Fruit fly (Drosophila melanogaster): ENCODE results near the gene nub.

The nub gene

dm6 chr2L:12587325-12587724 lies at the start of gene nub:
TSS of gene nub (plus strand) at chr2L:12587625.
- TF ChIP-seq noc (tag; optimal IDR thresholded peaks at IDR 0.05) = no peak

DNA sequence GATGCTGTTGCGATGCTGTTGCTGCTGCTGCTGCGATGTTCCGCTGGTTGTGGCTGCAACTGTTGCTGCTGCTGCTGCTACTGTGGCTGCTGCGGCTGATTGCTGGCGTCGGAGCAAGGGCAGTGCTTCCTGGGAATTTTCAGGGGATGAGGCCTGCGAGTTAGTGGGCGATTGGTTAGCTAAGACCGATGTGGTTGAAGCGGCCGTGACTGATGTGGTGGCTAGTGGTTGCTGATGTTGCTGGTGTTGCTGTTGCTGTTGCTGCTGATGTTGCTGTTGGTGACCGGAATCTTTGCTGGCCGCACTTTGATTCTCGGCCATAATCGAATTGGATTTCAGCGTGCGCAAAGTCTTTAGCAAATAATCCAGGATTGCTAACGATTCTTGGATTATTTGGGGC lies 48.1 kb upstream of the nub start:
- no peak for TF ChIP-seq noc (tag; optimal IDR thresholded peaks at IDR 0.05)

- no peak for TF ChIP-seq noc (tag; optimal IDR thresholded peaks at IDR 0.05)
Observed at dm6 chr2L:12540246-12540645, 47.2 kb upstream of the nub start.

- peak; percentile 99 for TF ChIP-seq noc (tag; optimal IDR thresholded peaks at IDR 0.05)
Observed at dm6 chr2L:12542018-12542417, 45.4 kb upstream of the nub start.

DNA sequence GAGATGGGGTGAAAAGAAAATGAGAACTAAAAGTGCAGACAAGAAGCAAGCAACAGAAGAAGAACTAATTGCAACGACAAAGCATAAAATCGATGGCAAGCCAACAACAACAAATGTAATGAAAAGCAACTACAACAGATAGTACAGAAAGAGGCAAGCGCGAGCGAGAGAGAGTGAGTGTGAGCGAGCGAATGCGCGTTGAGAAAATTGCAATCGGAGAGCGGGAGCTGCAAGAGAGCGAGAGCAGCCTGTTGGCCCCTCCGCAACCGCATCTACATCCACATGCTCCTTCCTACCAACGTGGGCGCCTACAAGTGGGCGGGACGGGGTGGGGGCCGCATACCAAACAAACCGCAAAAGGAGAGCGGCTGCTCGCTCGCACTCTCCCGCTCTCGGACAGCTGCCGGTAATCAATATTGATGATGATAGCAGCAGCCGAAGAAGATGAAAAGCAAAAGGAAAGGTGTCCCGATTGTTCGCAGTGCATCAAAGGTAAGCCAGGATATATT lies 44.3 kb upstream of the nub start:
- no peak for TF ChIP-seq noc (tag; optimal IDR thresholded peaks at IDR 0.05)

- TF ChIP-seq noc (tag; optimal IDR thresholded peaks at IDR 0.05) = no peak
Observed at dm6 chr2L:12543851-12544250, 43.6 kb upstream of the nub start.

dm6 chr2L:12545335-12546025 lies 41.9 kb upstream of the nub start:
- TF ChIP-seq noc (tag; optimal IDR thresholded peaks at IDR 0.05) = no peak

dm6 chr2L:12546043-12546942 lies 41.1 kb upstream of the nub start, which contains the start of gene bun:
TSS of gene bun (minus strand) at chr2L:12546611.
- peak; percentile 22 for TF ChIP-seq noc (tag; optimal IDR thresholded peaks at IDR 0.05)

DNA sequence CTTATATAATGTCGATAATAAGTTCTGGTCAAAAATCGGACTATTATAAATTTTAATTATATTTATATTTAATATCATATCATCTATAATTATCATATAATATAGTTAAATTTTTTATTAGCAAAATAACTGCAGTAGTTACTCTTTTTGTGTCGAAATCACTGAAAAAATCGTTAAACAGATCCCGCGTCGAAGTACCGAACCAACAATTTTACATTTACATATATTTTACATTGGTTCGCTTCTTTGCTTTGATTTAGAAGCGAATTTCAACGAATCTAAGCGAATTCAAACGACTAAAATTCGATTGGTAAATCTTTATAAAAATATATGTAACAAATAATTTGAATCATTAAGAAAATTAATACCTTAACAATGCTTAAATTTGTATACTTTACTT lies 40.5 kb upstream of the nub start:
- TF ChIP-seq noc (tag; optimal IDR thresholded peaks at IDR 0.05) = no peak

dm6 chr2L:12548355-12548754 lies 39.1 kb upstream of the nub start:
- TF ChIP-seq noc (tag; optimal IDR thresholded peaks at IDR 0.05) = no peak

DNA sequence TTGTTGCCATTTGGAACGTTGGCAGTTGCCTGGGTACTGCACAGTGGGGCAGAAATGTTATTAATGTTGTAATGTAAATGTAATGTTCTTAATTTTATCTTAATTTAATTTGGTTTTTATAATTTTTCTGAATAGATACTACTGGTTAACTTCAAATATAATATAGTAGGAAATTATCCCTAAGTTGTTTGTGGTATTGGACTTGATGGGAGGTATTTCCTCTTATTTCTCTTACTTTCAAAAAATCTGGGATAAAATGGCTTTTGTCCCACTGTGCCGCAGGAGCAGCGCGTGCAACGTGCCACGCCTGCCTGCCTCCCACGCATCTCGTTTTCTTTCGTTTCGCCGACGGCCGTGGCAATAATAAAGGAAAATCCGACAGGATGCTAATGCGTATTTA lies 38.5 kb upstream of the nub start:
- TF ChIP-seq noc (tag; optimal IDR thresholded peaks at IDR 0.05) = no peak

DNA sequence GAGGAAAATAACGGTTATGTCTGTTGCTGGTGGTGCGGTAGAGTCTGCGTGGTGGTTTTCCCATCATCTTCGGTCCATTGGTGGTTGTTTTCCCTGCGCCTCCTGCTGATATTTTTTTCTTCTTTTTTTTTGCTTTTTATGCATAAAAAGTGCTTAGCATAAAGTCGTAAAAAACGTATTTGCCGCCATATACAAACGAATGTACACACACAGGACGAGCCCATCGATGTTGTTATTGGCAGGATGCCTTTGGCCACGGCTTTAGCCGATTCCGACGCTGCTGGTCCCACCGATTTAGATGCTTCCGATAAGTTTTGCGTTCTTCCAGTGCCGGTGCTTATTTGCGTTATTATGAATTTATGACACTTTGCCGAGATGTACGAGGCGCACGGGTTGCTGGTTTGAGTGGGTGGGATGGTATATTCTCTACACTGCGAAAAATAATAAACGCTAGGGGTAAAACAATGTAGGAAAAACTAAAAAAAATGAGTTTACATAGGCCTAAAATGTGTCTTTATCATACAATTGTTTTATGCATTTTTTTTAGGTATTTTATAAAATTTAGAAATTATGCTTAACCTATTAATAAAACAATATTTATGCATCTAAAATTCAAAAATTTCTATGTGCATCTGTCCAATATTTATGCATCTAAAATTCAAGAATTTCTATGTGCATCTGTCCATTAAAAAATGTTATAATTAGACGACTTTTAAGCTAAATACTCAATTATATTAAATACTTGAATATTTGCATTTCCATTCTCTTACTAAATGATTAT lies 20.3 kb upstream of the nub start:
- TF ChIP-seq noc (tag; optimal IDR thresholded peaks at IDR 0.05) = no peak

- TF ChIP-seq noc (tag; optimal IDR thresholded peaks at IDR 0.05) = no peak
Observed at dm6 chr2L:12574979-12575500, 12.4 kb upstream of the nub start.

dm6 chr2L:12579089-12579488 lies 8.3 kb upstream of the nub start:
- TF ChIP-seq noc (tag; optimal IDR thresholded peaks at IDR 0.05) = no peak

DNA sequence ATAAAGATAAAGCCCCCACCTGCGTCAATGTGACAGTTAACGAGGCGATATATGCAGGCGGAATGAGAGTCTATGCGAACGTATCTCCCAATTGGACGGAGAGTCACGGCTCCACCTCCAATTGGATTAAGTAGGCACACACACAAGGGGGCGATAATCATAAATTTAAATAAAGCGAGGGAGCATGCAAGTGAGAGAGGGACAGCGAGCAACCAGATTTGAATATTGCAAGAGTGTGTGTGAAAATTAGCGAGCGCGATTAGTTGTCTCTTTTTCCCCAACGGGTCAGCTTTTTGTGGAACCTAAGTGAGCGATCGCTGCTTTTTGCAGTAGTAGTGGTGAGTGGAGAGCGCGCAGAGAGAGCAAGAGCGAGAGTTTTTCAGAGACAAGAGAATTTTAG lies 567 bp upstream of the nub start:
- no peak for TF ChIP-seq noc (tag; optimal IDR thresholded peaks at IDR 0.05)
